Worm (Caenorhabditis elegans) whole organism, young adult: Measurements from ENCODE around the gene Y41C4A.21.

Experiments used
- B0035.1 ChIP-seq: sonication (generic microtip); optimal IDR thresholded peaks from 2 replicates; lab custom pipeline; 2016; ENCODE audit warnings: missing genetic modification characterization, mild to moderate bottlenecking, missing compliant biosample characterization, missing genotype, missing genetic modification reagents
- B0261.1 ChIP-seq: sonication (generic microtip); optimal IDR thresholded peaks from 2 replicates; lab custom pipeline; 2016; ENCODE audit warnings: mild to moderate bottlenecking, missing genetic modification characterization, moderate library complexity, missing compliant biosample characterization
- B0336.3 ChIP-seq: fragments of 200-800 bp; sonication (Bioruptor generic); IDR thresholded peaks from 2 replicates; pipeline ENCODE4 v1.3.6; 2022; ENCODE audit warnings: missing genetic modification characterization, missing compliant biosample characterization
- C06A6.2 ChIP-seq: fragments of 200-800 bp; sonication (Bioruptor generic); conservative IDR thresholded peaks from 2 replicates; pipeline ENCODE4 v1.3.6; 2022; ENCODE audit warnings: missing genetic modification characterization, missing compliant biosample characterization
- F23B12.7 ChIP-seq: sonication (generic microtip); optimal IDR thresholded peaks from 2 replicates; lab custom pipeline; 2017; ENCODE audit warnings: missing genetic modification characterization, mild to moderate bottlenecking, missing compliant biosample characterization, antibody characterized with exemption, moderate library complexity; ENCODE audit not compliant: insufficient read depth
- F33H1.4 ChIP-seq: fragments of 200-800 bp; sonication (Bioruptor generic); IDR thresholded peaks from 2 replicates; pipeline ENCODE4 v1.3.6; 2022; ENCODE audit warnings: missing genetic modification reagents, missing genetic modification characterization, missing compliant biosample characterization
- F37B4.10 ChIP-seq: fragments of 200-800 bp; sonication (Bioruptor generic); IDR thresholded peaks from 2 replicates; pipeline ENCODE4 v1.3.6; 2022; ENCODE audit warnings: missing genetic modification characterization, missing compliant biosample characterization
- F39B2.1 ChIP-seq: fragments of 200-800 bp; sonication (Bioruptor generic); IDR thresholded peaks from 2 replicates; pipeline ENCODE4 v1.3.6; 2022; ENCODE audit warnings: missing genetic modification reagents, missing genetic modification characterization, missing compliant biosample characterization
- F49E8.2 ChIP-seq: sonication (generic microtip); optimal IDR thresholded peaks from 3 replicates; lab custom pipeline; 2017; ENCODE audit warnings: missing genetic modification characterization, mild to moderate bottlenecking, missing compliant biosample characterization, antibody characterized with exemption, moderate library complexity; ENCODE audit not compliant: insufficient read depth
- F57A8.1 ChIP-seq: fragments of 200-800 bp; sonication (Bioruptor generic); optimal IDR thresholded peaks from 2 replicates; lab custom pipeline; 2018; ENCODE audit warnings: mild to moderate bottlenecking, missing genetic modification characterization, moderate library complexity, missing compliant biosample characterization
- K12H6.12 ChIP-seq: fragments of 200-800 bp; sonication (Bioruptor generic); optimal IDR thresholded peaks from 2 replicates; lab custom pipeline; 2018; ENCODE audit warnings: mild to moderate bottlenecking, missing genetic modification characterization, missing compliant biosample characterization
- Y67H2A.10 ChIP-seq: fragments of 200-800 bp; sonication (Bioruptor generic); conservative IDR thresholded peaks from 2 replicates; pipeline ENCODE4 v1.3.6; 2022; ENCODE audit warnings: missing genetic modification reagents, missing genetic modification characterization, missing compliant biosample characterization
- aptf-3 ChIP-seq: fragments of 200-800 bp; sonication (Bioruptor generic); IDR thresholded peaks from 2 replicates; pipeline ENCODE4 v1.3.6; 2022; ENCODE audit warnings: missing genetic modification characterization, missing compliant biosample characterization
- bed-1 ChIP-seq: fragments of 200-800 bp; sonication (Bioruptor generic); IDR thresholded peaks from 2 replicates; pipeline ENCODE4 v1.3.6; 2022; ENCODE audit warnings: missing genetic modification reagents, missing genetic modification characterization, missing compliant biosample characterization
- cebp-1 ChIP-seq, 2 experiments: fragments of 200-800 bp in 1 of 2; sonication (Bioruptor generic) in 1 of 2; sonication (generic microtip) in 1 of 2; IDR thresholded peaks in 1 of 2; optimal IDR thresholded peaks in 1 of 2; 2 replicates each; pipeline versions ENCODE4 v1.3.6 to Lab custom; 2017 to 2022; ENCODE audit warnings: missing compliant biosample characterization in 2 of 2, missing genetic modification characterization in 2 of 2, mild to moderate bottlenecking in 1 of 2, missing genetic modification reagents in 1 of 2, moderate library complexity in 1 of 2
- cebp-2 ChIP-seq: fragments of 200-800 bp; sonication (Bioruptor generic); IDR thresholded peaks from 2 replicates; pipeline ENCODE4 v1.3.6; 2022; ENCODE audit warnings: missing genetic modification characterization, missing compliant biosample characterization
- dpl-1 ChIP-seq: fragments of 150-350 bp; optimal IDR thresholded peaks from 2 replicates; lab custom pipeline; 2014; ENCODE audit warnings: missing biosample characterization, missing genetic modification reagents, missing genetic modification characterization
- egl-18 ChIP-seq: fragments of 200-800 bp; sonication (Bioruptor generic); IDR thresholded peaks from 2 replicates; pipeline ENCODE4 v1.3.6; 2022; ENCODE audit warnings: missing genetic modification reagents, missing genetic modification characterization, missing compliant biosample characterization
- egrh-3 ChIP-seq: fragments of 200-800 bp; sonication (Bioruptor generic); IDR thresholded peaks from 2 replicates; pipeline ENCODE4 v1.3.6; 2022; ENCODE audit warnings: missing genetic modification reagents, missing genetic modification characterization, missing compliant biosample characterization
- ekl-4 ChIP-seq: fragments of 200-800 bp; sonication (Bioruptor generic); IDR thresholded peaks from 2 replicates; pipeline ENCODE4 v1.3.6; 2022; ENCODE audit warnings: missing genetic modification reagents, missing genetic modification characterization, missing compliant biosample characterization
- ets-4 ChIP-seq: fragments of 200-800 bp; sonication (Bioruptor generic); optimal IDR thresholded peaks from 2 replicates; lab custom pipeline; 2018; ENCODE audit warnings: mild to moderate bottlenecking, missing genetic modification characterization, missing compliant biosample characterization
- fkh-3 ChIP-seq: sonication (generic microtip); optimal IDR thresholded peaks from 2 replicates; lab custom pipeline; 2016; ENCODE audit warnings: mild to moderate bottlenecking, missing genetic modification characterization, missing compliant biosample characterization
- gei-17 ChIP-seq: fragments of 200-800 bp; sonication (Bioruptor generic); optimal IDR thresholded peaks from 2 replicates; lab custom pipeline; 2018; ENCODE audit warnings: mild to moderate bottlenecking, missing genetic modification characterization, missing compliant biosample characterization
- him-1 ChIP-seq: sonication (generic microtip); optimal IDR thresholded peaks from 2 replicates; lab custom pipeline; 2016; ENCODE audit warnings: missing genotype, missing genetic modification reagents, missing genetic modification characterization, missing compliant biosample characterization
- hlh-12 ChIP-seq: sonication (generic microtip); optimal IDR thresholded peaks from 2 replicates; lab custom pipeline; 2016; ENCODE audit warnings: missing genetic modification characterization, missing compliant biosample characterization
- hlh-26 ChIP-seq: fragments of 200-800 bp; sonication (Bioruptor generic); conservative IDR thresholded peaks from 2 replicates; pipeline ENCODE4 v1.3.6; 2022; ENCODE audit warnings: missing genetic modification reagents, missing genetic modification characterization, missing compliant biosample characterization
- hmg-1.2 ChIP-seq: fragments of 200-800 bp; sonication (Bioruptor generic); IDR thresholded peaks from 2 replicates; pipeline ENCODE4 v1.3.6; 2022; ENCODE audit warnings: missing genetic modification reagents, missing genetic modification characterization, missing compliant biosample characterization
- hrde-1 ChIP-seq: sonication (generic microtip); optimal IDR thresholded peaks from 2 replicates; lab custom pipeline; 2016; ENCODE audit warnings: missing genetic modification characterization, mild to moderate bottlenecking, missing compliant biosample characterization, moderate library complexity, missing genotype, missing genetic modification reagents, borderline replicate concordance
- hsf-1 ChIP-seq: fragments of 200-800 bp; sonication (Bioruptor generic); IDR thresholded peaks from 2 replicates; pipeline ENCODE4 v1.3.6; 2022; ENCODE audit warnings: missing genetic modification reagents, missing genetic modification characterization, missing compliant biosample characterization
- lag-1 ChIP-seq: fragments of 200-800 bp; sonication (Bioruptor generic); IDR thresholded peaks from 2 replicates; pipeline ENCODE4 v1.3.6; 2022; ENCODE audit warnings: missing genetic modification reagents, missing genetic modification characterization, missing compliant biosample characterization
- let-607 ChIP-seq, 2 experiments: fragments of 200-800 bp in 1 of 2; sonication (Bioruptor generic) in 1 of 2; sonication (generic microtip) in 1 of 2; optimal IDR thresholded peaks; 2 replicates each; lab custom pipeline; 2016 to 2018; ENCODE audit warnings: mild to moderate bottlenecking in 2 of 2, missing compliant biosample characterization in 2 of 2, missing genetic modification characterization in 2 of 2, moderate library complexity in 2 of 2, missing genotype in 1 of 2
- lin-35 ChIP-seq, 3 experiments: fragments of 150-350 bp in 2 of 3; sonication (generic microtip) in 1 of 3; optimal IDR thresholded peaks; 2 replicates each; lab custom pipeline; 2014 to 2018; ENCODE audit warnings: missing biosample characterization in 3 of 3, missing genetic modification characterization in 3 of 3, missing genetic modification reagents in 3 of 3
- lin-54 ChIP-seq: fragments of 200-800 bp; sonication (Bioruptor generic); optimal IDR thresholded peaks from 2 replicates; lab custom pipeline; 2018; ENCODE audit warnings: mild to moderate bottlenecking, missing genetic modification characterization, missing compliant biosample characterization
- lsy-27 ChIP-seq: sonication (generic microtip); optimal IDR thresholded peaks from 2 replicates; lab custom pipeline; 2017; ENCODE audit warnings: missing genetic modification characterization, mild to moderate bottlenecking, missing compliant biosample characterization, antibody characterized with exemption, missing genotype, borderline replicate concordance; ENCODE audit not compliant: insufficient read depth
- mcd-1 ChIP-seq: fragments of 200-800 bp; sonication (Bioruptor generic); IDR thresholded peaks from 2 replicates; pipeline ENCODE4 v1.3.6; 2022; ENCODE audit warnings: missing genetic modification reagents, missing genetic modification characterization, missing compliant biosample characterization
- mes-4 ChIP-seq: sonication (generic microtip); optimal IDR thresholded peaks from 2 replicates; lab custom pipeline; 2016; ENCODE audit warnings: missing genotype, missing genetic modification characterization, missing compliant biosample characterization
- nfya-1 ChIP-seq: sonication (generic microtip); optimal IDR thresholded peaks from 2 replicates; lab custom pipeline; 2017; ENCODE audit warnings: antibody characterized with exemption, missing compliant biosample characterization, missing genetic modification characterization, borderline replicate concordance; ENCODE audit not compliant: insufficient read depth
- nfyb-1 ChIP-seq: fragments of 200-800 bp; sonication (Bioruptor generic); IDR thresholded peaks from 2 replicates; pipeline ENCODE4 v1.3.6; 2022; ENCODE audit warnings: missing genetic modification reagents, missing genetic modification characterization, missing compliant biosample characterization
- nhr-120 ChIP-seq: fragments of 200-800 bp; sonication (Bioruptor generic); IDR thresholded peaks from 2 replicates; pipeline ENCODE4 v1.3.6; 2022; ENCODE audit warnings: missing genetic modification characterization, missing compliant biosample characterization
- nhr-27 ChIP-seq: fragments of 200-800 bp; sonication (Bioruptor generic); optimal IDR thresholded peaks from 2 replicates; lab custom pipeline; 2018; ENCODE audit warnings: mild to moderate bottlenecking, missing genetic modification characterization, moderate library complexity, missing compliant biosample characterization
- nhr-80 ChIP-seq: sonication (generic microtip); optimal IDR thresholded peaks from 2 replicates; lab custom pipeline; 2016; ENCODE audit warnings: missing genetic modification characterization, missing compliant biosample characterization
- rpc-1 ChIP-seq, 2 experiments: fragments of 150-350 bp in 1 of 2; sonication (generic microtip) in 1 of 2; optimal IDR thresholded peaks; 2 replicates each; lab custom pipeline; 2014 to 2018; ENCODE audit warnings: missing biosample characterization in 1 of 2, missing genetic modification characterization in 1 of 2, missing genetic modification reagents in 1 of 2, missing genotype in 1 of 2
- sdz-38 ChIP-seq: sonication (generic microtip); optimal IDR thresholded peaks from 2 replicates; lab custom pipeline; 2016; ENCODE audit warnings: missing genotype, missing genetic modification characterization, missing compliant biosample characterization
- snpc-1.3 ChIP-seq: sonication (generic microtip); optimal IDR thresholded peaks from 2 replicates; lab custom pipeline; 2017; ENCODE audit warnings: missing genetic modification characterization, mild to moderate bottlenecking, missing compliant biosample characterization, antibody characterized with exemption, moderate library complexity, missing genotype, missing genetic modification reagents; ENCODE audit not compliant: insufficient read depth
- tbp1 ChIP-seq: fragments of 200-800 bp; sonication (Bioruptor generic); optimal IDR thresholded peaks from 2 replicates; lab custom pipeline; 2018; ENCODE audit warnings: mild to moderate bottlenecking, missing genetic modification characterization, missing compliant biosample characterization
- ztf-18 ChIP-seq: sonication (generic microtip); optimal IDR thresholded peaks from 2 replicates; lab custom pipeline; 2016; ENCODE audit warnings: missing genotype, mild to moderate bottlenecking, missing genetic modification characterization, missing compliant biosample characterization
- ztf-3 ChIP-seq: fragments of 200-800 bp; sonication (Bioruptor generic); optimal IDR thresholded peaks from 2 replicates; lab custom pipeline; 2018; ENCODE audit warnings: mild to moderate bottlenecking, missing genetic modification characterization, missing compliant biosample characterization

The Y41C4A.21 gene

DNA sequence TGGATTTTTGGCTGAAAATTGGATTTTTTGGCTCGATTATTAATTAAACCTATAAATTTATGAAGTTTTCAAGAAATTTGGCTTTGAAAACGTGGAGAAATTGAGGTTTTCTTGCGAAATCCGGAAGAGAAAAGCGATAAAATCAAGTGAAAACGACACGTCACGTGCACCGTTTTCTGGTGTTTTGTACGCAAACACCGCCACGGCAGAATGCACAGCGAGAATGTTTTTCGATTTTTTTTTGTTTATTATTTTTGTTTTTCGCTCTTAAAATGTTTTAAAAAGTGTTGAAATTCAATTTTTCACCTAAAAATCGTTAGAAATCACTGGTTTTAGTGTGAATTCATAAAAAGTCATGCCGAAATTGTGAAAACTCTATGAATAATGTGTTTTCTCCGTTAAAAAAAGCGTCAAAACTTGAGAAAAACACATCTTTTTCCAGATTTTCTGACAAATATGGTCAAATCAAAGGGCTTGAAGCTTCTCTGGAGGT is 42.4 kb downstream of the Y41C4A.21 start, which contains the start of gene immp-1:
Gene immp-1 (plus strand): TSS at position 443 of the 493 bp plus-strand sequence.
- TF ChIP-seq lsy-27 (tag; lab: Kevin White, UChicago) = no peak
- no peak for TF ChIP-seq egl-18
- no peak for TF ChIP-seq gei-17 (GFP tag; lab: Kevin White, UChicago)
- no peak for TF ChIP-seq mcd-1
- no peak for TF ChIP-seq lag-1 (GFP tag; lab: Robert Waterston, UW)
- TF ChIP-seq nhr-80 = no peak
- no peak for TF ChIP-seq hsf-1 (GFP tag; lab: Robert Waterston, UW)
- no peak for TF ChIP-seq egrh-3 (GFP tag; lab: Robert Waterston, UW)
- no peak for TF ChIP-seq ztf-3
- no peak for TF ChIP-seq cebp-1 (GFP tag; IDR thresholded peaks at IDR 0.05; lab: Robert Waterston, UW)
- peak; percentile 82 for TF ChIP-seq cebp-1 (tag; optimal IDR thresholded peaks at IDR 0.05; lab: Kevin White, UChicago)
- TF ChIP-seq fkh-3 (tag; lab: Kevin White, UChicago) = no peak
- TF ChIP-seq him-1 = no peak
- TF ChIP-seq hlh-12 (tag; lab: Kevin White, UChicago) = no peak
- TF ChIP-seq ets-4 (GFP tag; lab: Kevin White, UChicago) = no peak
- TF ChIP-seq hrde-1 = no peak
- no peak for TF ChIP-seq B0336.3 (GFP tag; lab: Robert Waterston, UW)
- no peak for TF ChIP-seq F33H1.4 (GFP tag; lab: Robert Waterston, UW)
- no peak for TF ChIP-seq sdz-38 (tag; lab: Kevin White, UChicago)
- TF ChIP-seq hlh-26 = no peak
- no peak for TF ChIP-seq hmg-1.2 (GFP tag; lab: Robert Waterston, UW)
- no peak for TF ChIP-seq C06A6.2
- peak; percentile 33 for TF ChIP-seq snpc-1.3 (tag; lab: Kevin White, UChicago)
- TF ChIP-seq nfyb-1 (GFP tag; lab: Robert Waterston, UW) = no peak
- no peak for TF ChIP-seq nhr-120 (GFP tag; lab: Robert Waterston, UW)
- no peak for TF ChIP-seq F49E8.2
- TF ChIP-seq F57A8.1 (GFP tag; lab: Kevin White, UChicago) = no peak
- no peak for TF ChIP-seq tbp1 (GFP tag; lab: Kevin White, UChicago)
- TF ChIP-seq mes-4 (tag; lab: Kevin White, UChicago) = no peak
- no peak for TF ChIP-seq F37B4.10 (GFP tag; lab: Robert Waterston, UW)
- TF ChIP-seq rpc-1 (optimal IDR thresholded peaks at IDR 0.05; lab: Kevin White, UChicago) = no peak
- TF ChIP-seq rpc-1 (tag; optimal IDR thresholded peaks at IDR 0.05; lab: Kevin White, UChicago) = no peak
- no peak for TF ChIP-seq B0261.1 (tag; lab: Kevin White, UChicago)
- TF ChIP-seq lin-35 (GFP tag; optimal IDR thresholded peaks at IDR 0.05; lab: Kevin White, UChicago) = peak in 1 of 3 experiments; percentile 27
- TF ChIP-seq nfya-1 (tag; lab: Kevin White, UChicago) = no peak
- no peak for TF ChIP-seq cebp-2 (GFP tag; lab: Robert Waterston, UW)
- no peak for TF ChIP-seq nhr-27 (tag; lab: Kevin White, UChicago)
- TF ChIP-seq lin-54 (GFP tag; lab: Kevin White, UChicago) = peak; percentile 11
- peak; percentile 45 to 78 for TF ChIP-seq let-607 (tag; optimal IDR thresholded peaks at IDR 0.05; lab: Kevin White, UChicago)
- TF ChIP-seq F23B12.7 = peak; percentile 14
- TF ChIP-seq aptf-3 (GFP tag; lab: Robert Waterston, UW) = no peak
- no peak for TF ChIP-seq F39B2.1 (GFP tag; lab: Robert Waterston, UW)
- no peak for TF ChIP-seq dpl-1 (GFP tag; lab: Kevin White, UChicago)
- TF ChIP-seq Y67H2A.10 (GFP tag; lab: Robert Waterston, UW) = no peak
- no peak for TF ChIP-seq bed-1
- TF ChIP-seq B0035.1 = no peak
- TF ChIP-seq ekl-4 (GFP tag; lab: Robert Waterston, UW) = no peak
- no peak for TF ChIP-seq ztf-18 (tag; lab: Kevin White, UChicago)
- no peak for TF ChIP-seq K12H6.12 (tag; lab: Kevin White, UChicago)
